Fruit fly (Drosophila melanogaster) whole organism, embryonic: ENCODE measurements around the gene mRpL27.

Experiments used
- Atf3 ChIP-seq: fragments of 200-800 bp; sonication (Bioruptor generic); optimal IDR thresholded peaks from 3 replicates; lab custom pipeline; 2016; ENCODE audit warnings: missing biosample characterization, missing genetic modification characterization
- CG10209 ChIP-seq: fragments of 200-800 bp; sonication (Bioruptor generic); optimal IDR thresholded peaks from 3 replicates; lab custom pipeline; 2017; ENCODE audit warnings: missing biosample characterization, mild to moderate bottlenecking, missing genetic modification characterization, missing genetic modification reagents
- CG10321 ChIP-seq: fragments of 200-800 bp; sonication (Bioruptor generic); IDR thresholded peaks from 2 replicates; pipeline ENCODE4 v1.3.6; 2022; ENCODE audit warnings: missing biosample characterization, missing genetic modification characterization
- CG11695 ChIP-seq: fragments of 200-800 bp; sonication (Bioruptor generic); IDR thresholded peaks from 3 replicates; pipeline ENCODE4 v1.3.6; 2022; ENCODE audit warnings: missing biosample characterization, missing genetic modification characterization
- CG15073 ChIP-seq: fragments of 200-800 bp; sonication (Bioruptor generic); optimal IDR thresholded peaks from 2 replicates; lab custom pipeline; 2016; ENCODE audit warnings: missing biosample characterization, missing genetic modification characterization
- CG15514 ChIP-seq: fragments of 200-800 bp; sonication (Bioruptor generic); optimal IDR thresholded peaks from 3 replicates; lab custom pipeline; 2017; ENCODE audit warnings: missing biosample characterization, missing genetic modification characterization, mild to moderate bottlenecking, moderate library complexity, missing genetic modification reagents
- CG1603 ChIP-seq: fragments of 200-800 bp; sonication (Bioruptor generic); optimal IDR thresholded peaks from 2 replicates; lab custom pipeline; 2019; ENCODE audit warnings: missing biosample characterization, mild to moderate bottlenecking, missing genetic modification characterization, moderate library complexity
- CG16863 ChIP-seq: fragments of 200-800 bp; sonication (Bioruptor generic); optimal IDR thresholded peaks from 3 replicates; lab custom pipeline; 2016; ENCODE audit warnings: missing biosample characterization, missing genetic modification characterization
- CG17361 ChIP-seq: fragments of 200-800 bp; sonication (Bioruptor generic); IDR thresholded peaks from 3 replicates; pipeline ENCODE4 v1.3.6; 2022; ENCODE audit warnings: missing biosample characterization, missing genetic modification characterization
- CG17802 ChIP-seq: fragments of 200-800 bp; sonication (Bioruptor generic); optimal IDR thresholded peaks from 2 replicates; lab custom pipeline; 2018; ENCODE audit warnings: missing biosample characterization, mild to moderate bottlenecking, missing genetic modification characterization, moderate library complexity
- CG2116 ChIP-seq: fragments of 200-800 bp; sonication (Bioruptor generic); optimal IDR thresholded peaks from 3 replicates; lab custom pipeline; 2018; ENCODE audit warnings: missing biosample characterization, mild to moderate bottlenecking, missing genetic modification characterization
- CG2875 ChIP-seq: fragments of 200-800 bp; sonication (Bioruptor generic); optimal IDR thresholded peaks from 2 replicates; lab custom pipeline; 2017; ENCODE audit warnings: missing biosample characterization, mild to moderate bottlenecking, missing genetic modification characterization, missing genetic modification reagents
- CG34376 ChIP-seq: fragments of 200-800 bp; sonication (Bioruptor generic); optimal IDR thresholded peaks from 2 replicates; lab custom pipeline; 2018; ENCODE audit warnings: missing biosample characterization, mild to moderate bottlenecking, missing genetic modification characterization
- CG4707 ChIP-seq: fragments of 200-800 bp; sonication (Bioruptor generic); optimal IDR thresholded peaks from 2 replicates; lab custom pipeline; 2018; ENCODE audit warnings: missing biosample characterization, mild to moderate bottlenecking, missing genetic modification characterization, moderate library complexity
- CG4854 ChIP-seq: fragments of 200-800 bp; sonication (Bioruptor generic); optimal IDR thresholded peaks from 2 replicates; lab custom pipeline; 2016; ENCODE audit warnings: missing biosample characterization, missing genetic modification characterization, inconsistent platforms
- CG8388 ChIP-seq: fragments of 200-800 bp; sonication (Bioruptor generic); optimal IDR thresholded peaks from 2 replicates; lab custom pipeline; 2019; ENCODE audit warnings: missing biosample characterization, mild to moderate bottlenecking, missing genetic modification characterization, moderate library complexity
- CG9727 ChIP-seq: fragments of 200-800 bp; sonication (Bioruptor generic); optimal IDR thresholded peaks from 3 replicates; lab custom pipeline; 2017; ENCODE audit warnings: missing biosample characterization, mild to moderate bottlenecking, missing genetic modification characterization
- D19A ChIP-seq: fragments of 200-800 bp; optimal IDR thresholded peaks from 3 replicates; lab custom pipeline; 2019; ENCODE audit warnings: missing biosample characterization, mild to moderate bottlenecking, missing genetic modification characterization, moderate library complexity
- Doc3 ChIP-seq: fragments of 200-800 bp; sonication (Bioruptor generic); IDR thresholded peaks from 3 replicates; pipeline ENCODE4 v1.3.6; 2022; ENCODE audit warnings: missing biosample characterization, missing genetic modification characterization; ENCODE audit not compliant: partially characterized antibody
- Elba2 ChIP-seq: fragments of 200-800 bp; sonication (Bioruptor generic); optimal IDR thresholded peaks from 3 replicates; lab custom pipeline; 2016; ENCODE audit warnings: missing biosample characterization, missing genetic modification characterization
- Fer2 ChIP-seq: fragments of 200-800 bp; sonication (Bioruptor generic); optimal IDR thresholded peaks from 2 replicates; lab custom pipeline; 2018; ENCODE audit warnings: missing biosample characterization, mild to moderate bottlenecking, missing genetic modification characterization, moderate library complexity
- HLH4C ChIP-seq: fragments of 200-800 bp; sonication (Bioruptor generic); IDR thresholded peaks from 3 replicates; pipeline ENCODE4 v1.3.6; 2022; ENCODE audit warnings: missing biosample characterization, missing genetic modification characterization; ENCODE audit not compliant: partially characterized antibody
- HLHmδ ChIP-seq: fragments of 200-800 bp; sonication (Bioruptor generic); optimal IDR thresholded peaks from 2 replicates; lab custom pipeline; 2018; ENCODE audit warnings: missing biosample characterization, mild to moderate bottlenecking, missing genetic modification characterization, moderate library complexity
- Hmr ChIP-seq: fragments of 200-800 bp; sonication (Bioruptor generic); optimal IDR thresholded peaks from 3 replicates; lab custom pipeline; 2017; ENCODE audit warnings: mild to moderate bottlenecking, missing biosample characterization, missing genetic modification reagents, missing genetic modification characterization
- NfI ChIP-seq: fragments of 200-800 bp; sonication (Bioruptor generic); optimal IDR thresholded peaks from 3 replicates; lab custom pipeline; 2018; ENCODE audit warnings: missing biosample characterization, mild to moderate bottlenecking, missing genetic modification characterization, moderate library complexity
- Oli ChIP-seq: fragments of 200-800 bp; sonication (Bioruptor generic); optimal IDR thresholded peaks from 2 replicates; lab custom pipeline; 2018; ENCODE audit warnings: missing biosample characterization, mild to moderate bottlenecking, missing genetic modification characterization, moderate library complexity
- PHDP ChIP-seq: fragments of 200-800 bp; sonication (Bioruptor generic); optimal IDR thresholded peaks from 3 replicates; lab custom pipeline; 2018; ENCODE audit warnings: missing biosample characterization, mild to moderate bottlenecking, missing genetic modification characterization, moderate library complexity
- Trl ChIP-seq, 3 experiments: fragments of >200 bp in 2 of 3; fragments of 200-800 bp in 1 of 3; sonication (Bioruptor generic) in 1 of 3; optimal IDR thresholded peaks; 2 replicates in 1 of 3; 3 replicates in 2 of 3; lab custom pipeline; 2016 to 2017; ENCODE audit warnings: missing biosample characterization in 1 of 3, missing genetic modification characterization in 1 of 3
- Xrp1 ChIP-seq: fragments of 200-800 bp; sonication (Bioruptor generic); IDR thresholded peaks from 2 replicates; pipeline ENCODE4 v1.3.6; 2022; ENCODE audit warnings: missing biosample characterization, missing genetic modification characterization
- bcd ChIP-seq: fragments of 200-800 bp; sonication (Bioruptor generic); optimal IDR thresholded peaks from 2 replicates; lab custom pipeline; 2017; ENCODE audit warnings: missing biosample characterization, mild to moderate bottlenecking, missing genetic modification characterization
- ems ChIP-seq: fragments of 200-800 bp; sonication (Bioruptor generic); optimal IDR thresholded peaks from 3 replicates; lab custom pipeline; 2016; ENCODE audit warnings: missing biosample characterization, missing genetic modification characterization
- en ChIP-seq: fragments of 200-800 bp; sonication (Bioruptor generic); optimal IDR thresholded peaks from 2 replicates; lab custom pipeline; 2016; ENCODE audit warnings: missing biosample characterization, missing genetic modification characterization
- h ChIP-seq: fragments of >200 bp; optimal IDR thresholded peaks from 2 replicates; lab custom pipeline; 2017
- insv ChIP-seq, 2 experiments: fragments of 200-800 bp; sonication (Bioruptor generic); optimal IDR thresholded peaks; 3 replicates each; lab custom pipeline; 2016 to 2018; ENCODE audit warnings: missing biosample characterization in 2 of 2, missing genetic modification characterization in 2 of 2
- jigr1 ChIP-seq: fragments of 200-800 bp; sonication (Bioruptor generic); IDR thresholded peaks from 3 replicates; pipeline ENCODE4 v1.3.6; 2022; ENCODE audit warnings: missing biosample characterization, missing genetic modification characterization
- jing ChIP-seq: fragments of 200-800 bp; sonication (Bioruptor generic); optimal IDR thresholded peaks from 2 replicates; lab custom pipeline; 2018; ENCODE audit warnings: missing biosample characterization, mild to moderate bottlenecking, missing genetic modification characterization
- kni ChIP-seq: fragments of 200-800 bp; sonication (Bioruptor generic); optimal IDR thresholded peaks from 3 replicates; lab custom pipeline; 2017; ENCODE audit warnings: mild to moderate bottlenecking, missing biosample characterization, missing genetic modification reagents, missing genetic modification characterization
- p53 ChIP-seq: fragments of 200-800 bp; sonication (Bioruptor generic); optimal IDR thresholded peaks from 2 replicates; lab custom pipeline; 2016; ENCODE audit warnings: missing biosample characterization, missing genetic modification characterization
- pfk ChIP-seq: fragments of 200-800 bp; sonication (Bioruptor generic); optimal IDR thresholded peaks from 2 replicates; lab custom pipeline; 2018; ENCODE audit warnings: missing biosample characterization, mild to moderate bottlenecking, missing genetic modification characterization, moderate library complexity
- pnt ChIP-seq: fragments of 200-800 bp; sonication (Bioruptor generic); optimal IDR thresholded peaks from 3 replicates; lab custom pipeline; 2016; ENCODE audit warnings: missing biosample characterization, missing genetic modification characterization
- ranshi ChIP-seq: fragments of 200-800 bp; sonication (Bioruptor generic); IDR thresholded peaks from 2 replicates; pipeline ENCODE4 v1.3.6; 2022; ENCODE audit warnings: missing biosample characterization, missing genetic modification characterization
- sima ChIP-seq: fragments of 200-800 bp; sonication (Bioruptor generic); optimal IDR thresholded peaks from 2 replicates; lab custom pipeline; 2016; ENCODE audit warnings: missing biosample characterization, missing genetic modification characterization
- ssp ChIP-seq: fragments of 200-800 bp; sonication (Bioruptor generic); IDR thresholded peaks from 2 replicates; pipeline ENCODE4 v1.3.6; 2022; ENCODE audit warnings: missing biosample characterization, missing genetic modification characterization
- tap ChIP-seq: fragments of 200-800 bp; optimal IDR thresholded peaks from 3 replicates; lab custom pipeline; 2019; ENCODE audit warnings: missing biosample characterization, mild to moderate bottlenecking, missing genetic modification characterization, moderate library complexity
- trh ChIP-seq: fragments of 200-800 bp; sonication (Bioruptor generic); optimal IDR thresholded peaks from 2 replicates; lab custom pipeline; 2016; ENCODE audit warnings: missing biosample characterization, missing genetic modification characterization
- wor ChIP-seq: fragments of 200-800 bp; sonication (Bioruptor generic); IDR thresholded peaks from 2 replicates; pipeline ENCODE4 v1.3.6; 2022; ENCODE audit warnings: missing biosample characterization, missing genetic modification characterization
- zen ChIP-seq: fragments of 200-800 bp; sonication (Bioruptor generic); optimal IDR thresholded peaks from 3 replicates; lab custom pipeline; 2018; ENCODE audit warnings: missing biosample characterization, mild to moderate bottlenecking, missing genetic modification characterization, moderate library complexity

mRpL27 gene

dm6 chr2L:4458119-4459056 lies 1.1 kb downstream of the mRpL27 start, which contains the start of gene RpL27A (continued):
- TF ChIP-seq NfI (GFP tag; lab: Kevin White, UChicago): peak; percentile 94
- peak; percentile 63 for TF ChIP-seq kni (GFP tag; lab: Kevin White, UChicago)
- peak; percentile 65 for TF ChIP-seq D19A (tag; lab: Kevin White, UChicago)
- TF ChIP-seq CG2875 (GFP tag; lab: Kevin White, UChicago): peak; percentile 84
- TF ChIP-seq Atf3 (GFP tag; lab: Kevin White, UChicago): peak; percentile 51
- TF ChIP-seq jing: no peak
- peak; percentile 93 for TF ChIP-seq Hmr (GFP tag; lab: Kevin White, UChicago)
- no peak for TF ChIP-seq Trl (optimal IDR thresholded peaks at IDR 0.05; lab: Kevin White, UChicago)
- TF ChIP-seq Trl (GFP tag; optimal IDR thresholded peaks at IDR 0.05; lab: Kevin White, UChicago): peak; percentile 86
- peak; percentile 90 for TF ChIP-seq CG34376 (GFP tag; lab: Kevin White, UChicago)
- no peak for TF ChIP-seq h (lab: Kevin White, UChicago)
- TF ChIP-seq CG16863: peak; percentile 62
- no peak for TF ChIP-seq HLH4C (GFP tag; lab: Robert Waterston, UW)
- TF ChIP-seq CG17361 (GFP tag; lab: Robert Waterston, UW): peak; percentile 84
- TF ChIP-seq Fer2: peak; percentile 30
- TF ChIP-seq bcd (GFP tag; lab: Kevin White, UChicago): peak; percentile 85
- 0 out of 2 replicates have a peak, but pooled peaks have one; percentile 35 for TF ChIP-seq wor (GFP tag; lab: Robert Waterston, UW)
- peak; percentile 86 for TF ChIP-seq CG9727
- TF ChIP-seq CG2116 (GFP tag; lab: Kevin White, UChicago): peak; percentile 69
- TF ChIP-seq Xrp1 (GFP tag; lab: Robert Waterston, UW): peak; percentile 30; the same call in 1 of the 2 replicates
- TF ChIP-seq pfk (GFP tag; lab: Kevin White, UChicago): peak; percentile 78
- peak; percentile 75 for TF ChIP-seq trh (GFP tag; lab: Kevin White, UChicago)
- TF ChIP-seq CG1603 (tag; lab: Kevin White, UChicago): peak; percentile 87
- peak; percentile 90 for TF ChIP-seq CG4707 (GFP tag; lab: Kevin White, UChicago)
- no peak for TF ChIP-seq pnt (GFP tag; lab: Kevin White, UChicago)
- TF ChIP-seq Elba2 (GFP tag; lab: Kevin White, UChicago): no peak
- peak; percentile 32 for TF ChIP-seq tap
- peak; percentile 85 for TF ChIP-seq CG15514 (GFP tag; lab: Kevin White, UChicago)
- TF ChIP-seq CG8388: peak; percentile 55
- TF ChIP-seq PHDP (tag; lab: Kevin White, UChicago): peak; percentile 81
- peak; percentile 66 for TF ChIP-seq Oli (tag; lab: Kevin White, UChicago)
- peak; percentile 44 for TF ChIP-seq p53
- peak; percentile 82 for TF ChIP-seq CG17802 (tag; lab: Kevin White, UChicago)
- peak; percentile 33 for TF ChIP-seq zen (tag; lab: Kevin White, UChicago)
- peak; percentile 97 for TF ChIP-seq ssp (GFP tag; lab: Robert Waterston, UW)
- peak; percentile 53; the same call in 1 of the 2 replicates for TF ChIP-seq CG10321 (GFP tag; lab: Robert Waterston, UW)
- peak; percentile 50 for TF ChIP-seq sima (GFP tag; lab: Kevin White, UChicago)
- TF ChIP-seq HLHmδ (GFP tag; lab: Kevin White, UChicago): peak; percentile 98
- TF ChIP-seq ems (GFP tag; lab: Kevin White, UChicago): peak; percentile 59
- peak; percentile 61 for TF ChIP-seq CG4854 (GFP tag; lab: Kevin White, UChicago)
- TF ChIP-seq insv (GFP tag; optimal IDR thresholded peaks at IDR 0.05; lab: Kevin White, UChicago): peak in 1 of 2 experiments; percentile 54
- TF ChIP-seq Doc3: no peak
- no peak for TF ChIP-seq CG15073
- 0 out of 3 replicates have a peak, but pooled peaks have one; percentile 25 for TF ChIP-seq jigr1
- TF ChIP-seq en (GFP tag; lab: Kevin White, UChicago): peak; percentile 42
- TF ChIP-seq CG10209 (GFP tag; lab: Kevin White, UChicago): peak; percentile 84
- TF ChIP-seq ranshi (GFP tag; lab: Robert Waterston, UW): peak; percentile 73
- peak; percentile 41; the same call in 2 of the 3 replicates for TF ChIP-seq CG11695 (GFP tag; lab: Robert Waterston, UW)
